Worm (Caenorhabditis elegans) whole organism, early embryonic: ENCODE measurements around the gene mig-21.

ENCODE experiments used
- B0310.2 ChIP-seq: sonication (generic microtip); optimal IDR thresholded peaks from 2 replicates; lab custom pipeline; 2016; ENCODE audit warnings: mild to moderate bottlenecking, missing genetic modification characterization, missing compliant biosample characterization
- aly-1 ChIP-seq: sonication (generic microtip); optimal IDR thresholded peaks from 2 replicates; lab custom pipeline; 2016; ENCODE audit warnings: missing genetic modification characterization, missing compliant biosample characterization
- ama-1 ChIP-seq: fragments of 150-350 bp; optimal IDR thresholded peaks from 2 replicates; lab custom pipeline; 2014
- ceh-13 ChIP-seq: fragments of 200-800 bp; sonication (Bioruptor generic); optimal IDR thresholded peaks from 2 replicates; lab custom pipeline; 2018; ENCODE audit warnings: mild to moderate bottlenecking, missing genetic modification characterization, missing compliant biosample characterization
- ceh-36 ChIP-seq: sonication (generic microtip); optimal IDR thresholded peaks from 2 replicates; lab custom pipeline; 2016; ENCODE audit warnings: missing genetic modification characterization, inconsistent platforms, missing compliant biosample characterization
- ets-7 ChIP-seq: sonication (generic microtip); optimal IDR thresholded peaks from 2 replicates; lab custom pipeline; 2016; ENCODE audit warnings: missing genotype, missing genetic modification characterization, missing compliant biosample characterization
- flt-1 ChIP-seq: fragments of 200-800 bp; sonication (Bioruptor generic); IDR thresholded peaks from 2 replicates; pipeline ENCODE4 v1.3.6; 2022; ENCODE audit warnings: missing genetic modification characterization, missing compliant biosample characterization
- hmbx-1 ChIP-seq: sonication (generic microtip); optimal IDR thresholded peaks from 2 replicates; lab custom pipeline; 2016; ENCODE audit warnings: mild to moderate bottlenecking, missing genetic modification characterization, missing compliant biosample characterization
- hmg-4 ChIP-seq: fragments of 200-800 bp; sonication (Bioruptor generic); optimal IDR thresholded peaks from 2 replicates; lab custom pipeline; 2018; ENCODE audit warnings: mild to moderate bottlenecking, missing genetic modification characterization, missing compliant biosample characterization
- hnd-1 ChIP-seq: sonication (generic microtip); optimal IDR thresholded peaks from 2 replicates; lab custom pipeline; 2016; ENCODE audit warnings: missing genetic modification characterization, missing compliant biosample characterization
- pes-1 ChIP-seq: fragments of 200-800 bp; sonication (Bioruptor generic); IDR thresholded peaks from 2 replicates; pipeline ENCODE4 v1.3.6; 2022; ENCODE audit warnings: missing genetic modification reagents, missing genetic modification characterization, missing compliant biosample characterization
- sea-1 ChIP-seq: fragments of 200-800 bp; sonication (Bioruptor generic); conservative IDR thresholded peaks from 2 replicates; pipeline ENCODE4 v1.3.6; 2022; ENCODE audit warnings: missing genetic modification characterization, missing compliant biosample characterization
- tbx-11 ChIP-seq: fragments of 200-800 bp; sonication (Bioruptor generic); IDR thresholded peaks from 2 replicates; pipeline ENCODE4 v1.3.6; 2022; ENCODE audit warnings: missing genetic modification characterization, missing compliant biosample characterization
- tra-4 ChIP-seq: sonication (generic microtip); optimal IDR thresholded peaks from 2 replicates; lab custom pipeline; 2017; ENCODE audit warnings: missing genetic modification characterization, missing compliant biosample characterization

DNA sequence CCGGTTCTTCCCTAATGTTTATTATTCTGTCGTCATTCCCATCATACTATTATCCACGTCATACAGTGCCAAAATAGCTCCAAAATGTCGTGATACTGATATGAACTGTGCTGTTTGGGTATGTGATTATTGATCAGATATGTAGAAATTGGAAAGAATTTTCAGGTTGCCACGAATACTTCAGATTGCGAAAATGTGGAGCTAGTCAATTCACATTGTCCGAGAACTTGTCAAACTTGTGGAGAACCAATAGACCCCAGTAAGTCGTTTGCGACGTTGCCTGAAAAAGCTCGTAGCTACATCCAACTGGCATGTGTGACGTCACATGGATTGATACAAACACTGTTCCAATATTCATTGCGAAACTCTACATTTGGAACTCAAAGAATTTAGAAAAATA lies 6.3 kb upstream of the mig-21 start:
- TF ChIP-seq tra-4 (tag; lab: Kevin White, UChicago), result no peak
- TF ChIP-seq B0310.2 (tag; lab: Kevin White, UChicago), result no peak
- no peak for TF ChIP-seq ceh-36 (tag; lab: Kevin White, UChicago)
- TF ChIP-seq ceh-13 (GFP tag; lab: Kevin White, UChicago), result no peak
- TF ChIP-seq hmbx-1 (tag; lab: Kevin White, UChicago), result no peak
- TF ChIP-seq ets-7 (tag; lab: Kevin White, UChicago), result no peak
- no peak for TF ChIP-seq flt-1 (GFP tag; lab: Robert Waterston, UW)
- TF ChIP-seq ama-1 (lab: Kevin White, UChicago), result no peak
- no peak for TF ChIP-seq hmg-4 (GFP tag; lab: Kevin White, UChicago)
- no peak for TF ChIP-seq sea-1 (GFP tag; lab: Robert Waterston, UW)
- no peak for TF ChIP-seq tbx-11
- TF ChIP-seq aly-1, result no peak
- no peak for TF ChIP-seq pes-1
- TF ChIP-seq hnd-1 (tag; lab: Kevin White, UChicago), result no peak
